Fruit fly (Drosophila melanogaster): ENCODE results near the gene CG14710.

CG14710 gene

dm6 chr3R:11663441-11663840 is 43.6 kb downstream of the CG14710 start (continued):
- TF ChIP-seq tll (GFP tag; optimal IDR thresholded peaks at IDR 0.05), result no peak
- no peak for TF ChIP-seq CG32532 (GFP tag; IDR thresholded peaks at IDR 0.05)
- no peak for TF ChIP-seq pum (GFP tag; optimal IDR thresholded peaks at IDR 0.05)
- peak; percentile 48 for TF ChIP-seq Meics (GFP tag; optimal IDR thresholded peaks at IDR 0.05)
- TF ChIP-seq HLH4C (GFP tag; IDR thresholded peaks at IDR 0.05; ENCODE audit: partially characterized antibody), result no peak
- no peak for TF ChIP-seq ssp (GFP tag; IDR thresholded peaks at IDR 0.05)
- TF ChIP-seq CG30431 (GFP tag; optimal IDR thresholded peaks at IDR 0.05), result no peak
- no peak for TF ChIP-seq sr (GFP tag; IDR thresholded peaks at IDR 0.05)
- TF ChIP-seq CG1233 (GFP tag; optimal IDR thresholded peaks at IDR 0.05), result peak; percentile 31
- peak; percentile 47 for TF ChIP-seq CG17829 (tag; optimal IDR thresholded peaks at IDR 0.05)
- no peak for TF ChIP-seq tup (GFP tag; optimal IDR thresholded peaks at IDR 0.05)
- TF ChIP-seq schlank (tag; optimal IDR thresholded peaks at IDR 0.05), result no peak
- TF ChIP-seq Sox100B (GFP tag; optimal IDR thresholded peaks at IDR 0.05), result peak; percentile 76
- no peak for TF ChIP-seq chn (GFP tag; optimal IDR thresholded peaks at IDR 0.05)
- no peak for TF ChIP-seq gce (GFP tag; IDR thresholded peaks at IDR 0.05)
- no peak for TF ChIP-seq CG17912 (GFP tag; optimal IDR thresholded peaks at IDR 0.05)
- peak; percentile 63 for TF ChIP-seq ftz-f1 (GFP tag; optimal IDR thresholded peaks at IDR 0.05)
- no peak for TF ChIP-seq NK7.1 (GFP tag; optimal IDR thresholded peaks at IDR 0.05)
- TF ChIP-seq bigmax (GFP tag; optimal IDR thresholded peaks at IDR 0.05), result no peak
- no peak for TF ChIP-seq CG7786 (GFP tag; optimal IDR thresholded peaks at IDR 0.05)
- TF ChIP-seq CG13894 (tag; optimal IDR thresholded peaks at IDR 0.05), result no peak
- TF ChIP-seq Aef1 (GFP tag; IDR thresholded peaks at IDR 0.05), result no peak
- TF ChIP-seq stc (GFP tag; IDR thresholded peaks at IDR 0.05), result no peak; the same call in 1 of the 2 replicates
- no peak for TF ChIP-seq CG13775 (GFP tag; optimal IDR thresholded peaks at IDR 0.05)
- peak; percentile 38 for TF ChIP-seq CG10979 (tag; optimal IDR thresholded peaks at IDR 0.05)
- TF ChIP-seq CG10267 (tag; optimal IDR thresholded peaks at IDR 0.05), result peak; percentile 34
- TF ChIP-seq MTF-1 (GFP tag; optimal IDR thresholded peaks at IDR 0.05; ENCODE audit: borderline replicate concordance), result no peak
- peak; percentile 62 for TF ChIP-seq CG17359 (tag; optimal IDR thresholded peaks at IDR 0.05)
- TF ChIP-seq CG9727 (GFP tag; optimal IDR thresholded peaks at IDR 0.05), result no peak
- TF ChIP-seq dmrt99B (tag; optimal IDR thresholded peaks at IDR 0.05), result peak; percentile 82
- no peak for TF ChIP-seq Max (GFP tag; optimal IDR thresholded peaks at IDR 0.05)
- TF ChIP-seq CG2199 (GFP tag; IDR thresholded peaks at IDR 0.05), result no peak
- TF ChIP-seq peb (GFP tag; IDR thresholded peaks at IDR 0.05), result no peak
- no peak for TF ChIP-seq HHEX (GFP tag; optimal IDR thresholded peaks at IDR 0.05)
- TF ChIP-seq ac (GFP tag; optimal IDR thresholded peaks at IDR 0.05), result no peak
- TF ChIP-seq CG4328 (GFP tag; optimal IDR thresholded peaks at IDR 0.05), result no peak
- TF ChIP-seq chinmo (GFP tag; IDR thresholded peaks at IDR 0.05; ENCODE audit: partially characterized antibody), result no peak; the same call in 3 of the 4 replicates
- peak; percentile 57 for TF ChIP-seq unpg (GFP tag; optimal IDR thresholded peaks at IDR 0.05)
- TF ChIP-seq CG2129 (GFP tag; IDR thresholded peaks at IDR 0.05; ENCODE audit: partially characterized antibody), result no peak
- TF ChIP-seq ara (GFP tag; IDR thresholded peaks at IDR 0.05), result no peak
- TF ChIP-seq CG1792 (GFP tag; optimal IDR thresholded peaks at IDR 0.05), result no peak
- no peak for TF ChIP-seq knrl (GFP tag; IDR thresholded peaks at IDR 0.05; ENCODE audit: partially characterized antibody)
- no peak for TF ChIP-seq CG3995 (GFP tag; optimal IDR thresholded peaks at IDR 0.05)
- no peak for TF ChIP-seq maf-S (GFP tag; optimal IDR thresholded peaks at IDR 0.05)
- no peak for TF ChIP-seq hth (optimal IDR thresholded peaks at IDR 0.05)
- peak; percentile 34 for TF ChIP-seq nerfin-1 (tag; optimal IDR thresholded peaks at IDR 0.05)
- no peak for TF ChIP-seq Rfx (GFP tag; IDR thresholded peaks at IDR 0.05)
- no peak for TF ChIP-seq gro (GFP tag; optimal IDR thresholded peaks at IDR 0.05)
- peak; percentile 14 for TF ChIP-seq CG11723 (GFP tag; optimal IDR thresholded peaks at IDR 0.05)
- TF ChIP-seq br (optimal IDR thresholded peaks at IDR 0.05), result no peak
- peak; percentile 35; the same call in 1 of the 2 replicates for TF ChIP-seq ttk (GFP tag; IDR thresholded peaks at IDR 0.05)
- no peak for TF ChIP-seq Adf1 (GFP tag; IDR thresholded peaks at IDR 0.05)
